Worm (Caenorhabditis elegans) whole organism, early embryonic: ENCODE data around the gene dpf-5.

Source experiments
- B0310.2 ChIP-seq: sonication (generic microtip); optimal IDR thresholded peaks from 2 replicates; lab custom pipeline; 2016; ENCODE audit warnings: mild to moderate bottlenecking, missing genetic modification characterization, missing compliant biosample characterization
- F13C5.2 ChIP-seq: sonication (generic microtip); optimal IDR thresholded peaks from 2 replicates; lab custom pipeline; 2017; ENCODE audit warnings: mild to moderate bottlenecking, missing genetic modification characterization, inconsistent platforms, missing compliant biosample characterization
- aly-1 ChIP-seq: sonication (generic microtip); optimal IDR thresholded peaks from 2 replicates; lab custom pipeline; 2016; ENCODE audit warnings: missing genetic modification characterization, missing compliant biosample characterization
- ama-1 ChIP-seq: fragments of 150-350 bp; optimal IDR thresholded peaks from 2 replicates; lab custom pipeline; 2014
- ceh-13 ChIP-seq: fragments of 200-800 bp; sonication (Bioruptor generic); optimal IDR thresholded peaks from 2 replicates; lab custom pipeline; 2018; ENCODE audit warnings: mild to moderate bottlenecking, missing genetic modification characterization, missing compliant biosample characterization
- ceh-36 ChIP-seq: sonication (generic microtip); optimal IDR thresholded peaks from 2 replicates; lab custom pipeline; 2016; ENCODE audit warnings: missing genetic modification characterization, inconsistent platforms, missing compliant biosample characterization
- ets-7 ChIP-seq: sonication (generic microtip); optimal IDR thresholded peaks from 2 replicates; lab custom pipeline; 2016; ENCODE audit warnings: missing genotype, missing genetic modification characterization, missing compliant biosample characterization
- flt-1 ChIP-seq: fragments of 200-800 bp; sonication (Bioruptor generic); IDR thresholded peaks from 2 replicates; pipeline ENCODE4 v1.3.6; 2022; ENCODE audit warnings: missing genetic modification characterization, missing compliant biosample characterization
- hmbx-1 ChIP-seq: sonication (generic microtip); optimal IDR thresholded peaks from 2 replicates; lab custom pipeline; 2016; ENCODE audit warnings: mild to moderate bottlenecking, missing genetic modification characterization, missing compliant biosample characterization
- hmg-4 ChIP-seq: fragments of 200-800 bp; sonication (Bioruptor generic); optimal IDR thresholded peaks from 2 replicates; lab custom pipeline; 2018; ENCODE audit warnings: mild to moderate bottlenecking, missing genetic modification characterization, missing compliant biosample characterization
- hnd-1 ChIP-seq: sonication (generic microtip); optimal IDR thresholded peaks from 2 replicates; lab custom pipeline; 2016; ENCODE audit warnings: missing genetic modification characterization, missing compliant biosample characterization
- pes-1 ChIP-seq: fragments of 200-800 bp; sonication (Bioruptor generic); IDR thresholded peaks from 2 replicates; pipeline ENCODE4 v1.3.6; 2022; ENCODE audit warnings: missing genetic modification reagents, missing genetic modification characterization, missing compliant biosample characterization
- scrt-1 ChIP-seq: fragments of 200-800 bp; sonication (Bioruptor generic); IDR thresholded peaks from 2 replicates; pipeline ENCODE4 v1.3.6; 2022; ENCODE audit warnings: missing genetic modification characterization, missing compliant biosample characterization
- sea-1 ChIP-seq: fragments of 200-800 bp; sonication (Bioruptor generic); conservative IDR thresholded peaks from 2 replicates; pipeline ENCODE4 v1.3.6; 2022; ENCODE audit warnings: missing genetic modification characterization, missing compliant biosample characterization
- tbx-11 ChIP-seq: fragments of 200-800 bp; sonication (Bioruptor generic); IDR thresholded peaks from 2 replicates; pipeline ENCODE4 v1.3.6; 2022; ENCODE audit warnings: missing genetic modification characterization, missing compliant biosample characterization
- tbx-37 ChIP-seq: fragments of 200-800 bp; sonication (Bioruptor generic); conservative IDR thresholded peaks from 2 replicates; pipeline ENCODE4 v1.3.6; 2022; ENCODE audit warnings: missing genetic modification reagents, missing genetic modification characterization, missing compliant biosample characterization
- tra-4 ChIP-seq: sonication (generic microtip); optimal IDR thresholded peaks from 2 replicates; lab custom pipeline; 2017; ENCODE audit warnings: missing genetic modification characterization, missing compliant biosample characterization

Gene dpf-5

ce11 chrIV:4821054-4821453 is 14.7 kb upstream of the dpf-5 start, which contains the start of gene H06H21.8:
H06H21.8 (minus strand) TSS chrIV:4821131.
- TF ChIP-seq sea-1 (GFP tag; lab: Robert Waterston, UW): no peak
- TF ChIP-seq B0310.2: no peak
- no peak for TF ChIP-seq flt-1 (GFP tag; lab: Robert Waterston, UW)
- TF ChIP-seq F13C5.2 (tag; lab: Kevin White, UChicago): no peak
- TF ChIP-seq hmbx-1 (tag; lab: Kevin White, UChicago): no peak
- no peak for TF ChIP-seq tbx-11
- no peak for TF ChIP-seq hmg-4
- TF ChIP-seq aly-1 (tag; lab: Kevin White, UChicago): no peak
- TF ChIP-seq ets-7 (tag; lab: Kevin White, UChicago): no peak
- no peak for TF ChIP-seq ceh-13 (GFP tag; lab: Kevin White, UChicago)
- no peak for TF ChIP-seq ceh-36
- TF ChIP-seq tbx-37 (GFP tag; lab: Robert Waterston, UW): no peak
- TF ChIP-seq scrt-1 (GFP tag; lab: Robert Waterston, UW): no peak
- TF ChIP-seq pes-1 (GFP tag; lab: Robert Waterston, UW): no peak
- no peak for TF ChIP-seq ama-1
- TF ChIP-seq tra-4 (tag; lab: Kevin White, UChicago): no peak
- TF ChIP-seq hnd-1 (tag; lab: Kevin White, UChicago): no peak

ce11 chrIV:4814185-4814584 is 7.8 kb upstream of the dpf-5 start, which contains the start of gene srw-94:
srw-94 (plus strand) TSS chrIV:4814485.
- no peak for TF ChIP-seq hmg-4
- no peak for TF ChIP-seq ceh-36
- TF ChIP-seq ets-7 (tag; lab: Kevin White, UChicago): no peak
- no peak for TF ChIP-seq scrt-1 (GFP tag; lab: Robert Waterston, UW)
- no peak for TF ChIP-seq aly-1 (tag; lab: Kevin White, UChicago)
- no peak for TF ChIP-seq tbx-11

ce11 chrIV:4811863-4812262 is 5.5 kb upstream of the dpf-5 start, which contains the start of gene srw-95:
srw-95 (plus strand) TSS chrIV:4812075.
- TF ChIP-seq tbx-37 (GFP tag; lab: Robert Waterston, UW): no peak
- TF ChIP-seq ama-1: no peak
- TF ChIP-seq scrt-1 (GFP tag; lab: Robert Waterston, UW): no peak
- TF ChIP-seq ceh-36: no peak
- TF ChIP-seq ceh-13 (GFP tag; lab: Kevin White, UChicago): no peak
- TF ChIP-seq pes-1 (GFP tag; lab: Robert Waterston, UW): no peak
- TF ChIP-seq hmg-4: no peak

- no peak for TF ChIP-seq hmbx-1 (tag; lab: Kevin White, UChicago)
- TF ChIP-seq F13C5.2 (tag; lab: Kevin White, UChicago): peak; percentile 58
- TF ChIP-seq tbx-37 (GFP tag; lab: Robert Waterston, UW): 0 out of 2 replicates have a peak, but pooled peaks have one; percentile 22
These were observed 4.1 kb upstream of the dpf-5 start, which contains the start of gene eif-1.A for ce11 chrIV:4810377-4810984. eif-1.A (plus strand) TSS chrIV:4810934.

- no peak for TF ChIP-seq flt-1 (GFP tag; lab: Robert Waterston, UW)
- no peak for TF ChIP-seq ceh-36
- no peak for TF ChIP-seq ceh-13 (GFP tag; lab: Kevin White, UChicago)
- TF ChIP-seq tbx-37 (GFP tag; lab: Robert Waterston, UW): no peak
- no peak for TF ChIP-seq ets-7 (tag; lab: Kevin White, UChicago)
- no peak for TF ChIP-seq ama-1
- TF ChIP-seq hnd-1 (tag; lab: Kevin White, UChicago): no peak
- no peak for TF ChIP-seq B0310.2
- no peak for TF ChIP-seq sea-1 (GFP tag; lab: Robert Waterston, UW)
- TF ChIP-seq pes-1 (GFP tag; lab: Robert Waterston, UW): no peak
- no peak for TF ChIP-seq F13C5.2 (tag; lab: Kevin White, UChicago)
- TF ChIP-seq hmbx-1 (tag; lab: Kevin White, UChicago): no peak
- TF ChIP-seq aly-1 (tag; lab: Kevin White, UChicago): no peak
- no peak for TF ChIP-seq scrt-1 (GFP tag; lab: Robert Waterston, UW)
- no peak for TF ChIP-seq tra-4 (tag; lab: Kevin White, UChicago)
- no peak for TF ChIP-seq tbx-11
- no peak for TF ChIP-seq hmg-4
These were observed 3.4 kb upstream of the dpf-5 start, which contains the start of gene H06H21.37 for ce11 chrIV:4809813-4810212. H06H21.37 (minus strand) TSS chrIV:4809974.

- no peak for TF ChIP-seq B0310.2
- no peak for TF ChIP-seq tbx-37 (GFP tag; lab: Robert Waterston, UW)
- TF ChIP-seq aly-1 (tag; lab: Kevin White, UChicago): no peak
- TF ChIP-seq ets-7 (tag; lab: Kevin White, UChicago): no peak
- no peak for TF ChIP-seq hmg-4
- no peak for TF ChIP-seq ama-1
- TF ChIP-seq F13C5.2 (tag; lab: Kevin White, UChicago): no peak
- no peak for TF ChIP-seq tra-4 (tag; lab: Kevin White, UChicago)
- TF ChIP-seq tbx-11: no peak
- no peak for TF ChIP-seq hmbx-1 (tag; lab: Kevin White, UChicago)
- TF ChIP-seq hnd-1 (tag; lab: Kevin White, UChicago): no peak
- no peak for TF ChIP-seq flt-1 (GFP tag; lab: Robert Waterston, UW)
- no peak for TF ChIP-seq scrt-1 (GFP tag; lab: Robert Waterston, UW)
- TF ChIP-seq ceh-13 (GFP tag; lab: Kevin White, UChicago): no peak
- TF ChIP-seq sea-1 (GFP tag; lab: Robert Waterston, UW): no peak
These were observed 3.0 kb upstream of the dpf-5 start, which contains the start of gene ubxn-6 for ce11 chrIV:4809397-4809796. ubxn-6 (minus strand) TSS chrIV:4809497.

ce11 chrIV:4807219-4807618 is 833 bp upstream of the dpf-5 start, which contains the start of gene H06H21.11:
H06H21.11 (minus strand) TSS chrIV:4807319.
- TF ChIP-seq ets-7 (tag; lab: Kevin White, UChicago) (no peak), hmg-4 (no peak), hmbx-1 (tag; lab: Kevin White, UChicago) (no peak), scrt-1 (GFP tag; lab: Robert Waterston, UW) (no peak), ama-1 (no peak), tbx-37 (GFP tag; lab: Robert Waterston, UW) (no peak)
